Worm (Caenorhabditis elegans): ENCODE measurements around the gene B0001.2.

- no peak for TF ChIP-seq tbx-2 (tag; optimal IDR thresholded peaks at IDR 0.05)
- TF ChIP-seq nhr-11 (tag; optimal IDR thresholded peaks at IDR 0.05), result no peak
- TF ChIP-seq ceh-28 (tag; optimal IDR thresholded peaks at IDR 0.05), result no peak
- TF ChIP-seq mml-1 (tag; optimal IDR thresholded peaks at IDR 0.05), result no peak
- TF ChIP-seq ZK546.5 (tag; optimal IDR thresholded peaks at IDR 0.05), result no peak
- no peak for TF ChIP-seq unc-62 (GFP tag; optimal IDR thresholded peaks at IDR 0.05)
- TF ChIP-seq fkh-2 (tag; optimal IDR thresholded peaks at IDR 0.05), result no peak
- TF ChIP-seq unc-39 (tag; optimal IDR thresholded peaks at IDR 0.05), result no peak
- no peak for TF ChIP-seq nhr-25 (tag; optimal IDR thresholded peaks at IDR 0.05)
- TF ChIP-seq aly-2 (tag; optimal IDR thresholded peaks at IDR 0.05), result no peak
- no peak for TF ChIP-seq skn-1 (tag; optimal IDR thresholded peaks at IDR 0.05)
- TF ChIP-seq pqm-1 (tag; optimal IDR thresholded peaks at IDR 0.05), result no peak
- no peak for TF ChIP-seq pha-4 (tag; optimal IDR thresholded peaks at IDR 0.05)
These were observed 9.8 kb downstream of the B0001.2 start, which contains the start of gene B0001.8 for ce11 chrIV:12140959-12141358.

Measured in whole organism, L3 larva.